Fruit fly (Drosophila melanogaster) whole organism, embryonic: ENCODE measurements around the gene CG34238.

Source experiments
- Antp ChIP-seq: fragments of 200-800 bp; sonication (Bioruptor generic); optimal IDR thresholded peaks from 3 replicates; lab custom pipeline; 2016; ENCODE audit warnings: missing biosample characterization, missing genetic modification characterization
- Asciz ChIP-seq: fragments of 200-800 bp; sonication (Bioruptor generic); optimal IDR thresholded peaks from 2 replicates; lab custom pipeline; 2017; ENCODE audit warnings: missing biosample characterization, mild to moderate bottlenecking, missing genetic modification characterization, missing genetic modification reagents
- BEAF-32 ChIP-seq: fragments of 200-800 bp; sonication (Bioruptor generic); optimal IDR thresholded peaks from 3 replicates; lab custom pipeline; 2017; ENCODE audit warnings: missing biosample characterization, missing genetic modification characterization, mild to moderate bottlenecking, moderate library complexity, missing genetic modification reagents
- C15 ChIP-seq: fragments of 200-800 bp; sonication (Bioruptor generic); IDR thresholded peaks from 3 replicates; pipeline ENCODE4 v1.3.6; 2022; ENCODE audit warnings: missing biosample characterization, missing genetic modification characterization
- CG10654 ChIP-seq: fragments of 200-800 bp; sonication (Bioruptor generic); optimal IDR thresholded peaks from 2 replicates; lab custom pipeline; 2016; ENCODE audit warnings: missing biosample characterization, missing genetic modification characterization
- CG10959 ChIP-seq: fragments of 200-800 bp; sonication (Bioruptor generic); IDR thresholded peaks from 2 replicates; pipeline ENCODE4 v1.3.6; 2022; ENCODE audit warnings: missing biosample characterization, missing genetic modification characterization
- CG10979 ChIP-seq: fragments of 200-800 bp; sonication (Bioruptor generic); optimal IDR thresholded peaks from 2 replicates; lab custom pipeline; 2018; ENCODE audit warnings: missing biosample characterization, mild to moderate bottlenecking, missing genetic modification characterization, moderate library complexity
- CG1233 ChIP-seq: fragments of 200-800 bp; sonication (Bioruptor generic); optimal IDR thresholded peaks from 4 replicates; lab custom pipeline; 2018; ENCODE audit warnings: missing biosample characterization, mild to moderate bottlenecking, missing genetic modification characterization
- CG12769 ChIP-seq: fragments of 200-800 bp; sonication (Bioruptor generic); optimal IDR thresholded peaks from 2 replicates; lab custom pipeline; 2019; ENCODE audit warnings: missing biosample characterization, mild to moderate bottlenecking, missing genetic modification characterization, moderate library complexity
- CG14860 ChIP-seq: fragments of 200-800 bp; sonication (Bioruptor generic); IDR thresholded peaks from 3 replicates; pipeline ENCODE4 v1.3.6; 2022; ENCODE audit warnings: missing biosample characterization, missing genetic modification characterization; ENCODE audit not compliant: partially characterized antibody
- CG16815 ChIP-seq: fragments of 200-800 bp; sonication (Bioruptor generic); optimal IDR thresholded peaks from 3 replicates; lab custom pipeline; 2017; ENCODE audit warnings: missing biosample characterization, mild to moderate bottlenecking, missing genetic modification characterization
- CG17802 ChIP-seq: fragments of 200-800 bp; sonication (Bioruptor generic); optimal IDR thresholded peaks from 2 replicates; lab custom pipeline; 2018; ENCODE audit warnings: missing biosample characterization, mild to moderate bottlenecking, missing genetic modification characterization, moderate library complexity
- CG18011 ChIP-seq: fragments of 200-800 bp; sonication (Bioruptor generic); optimal IDR thresholded peaks from 2 replicates; lab custom pipeline; 2017; ENCODE audit warnings: missing biosample characterization, missing genetic modification characterization, mild to moderate bottlenecking, moderate library complexity, missing genotype
- CG30431 ChIP-seq: fragments of 200-800 bp; sonication (Bioruptor generic); optimal IDR thresholded peaks from 2 replicates; lab custom pipeline; 2017; ENCODE audit warnings: missing biosample characterization, missing genetic modification characterization
- CG3726 ChIP-seq: fragments of 200-800 bp; sonication (Bioruptor generic); IDR thresholded peaks from 3 replicates; pipeline ENCODE4, ENCODE4 v1.3.6; 2022; ENCODE audit warnings: missing biosample characterization, missing genetic modification characterization
- CG4404 ChIP-seq: fragments of 200-800 bp; sonication (Bioruptor generic); IDR thresholded peaks from 2 replicates; pipeline ENCODE4 v1.3.6; 2022; ENCODE audit warnings: missing biosample characterization, missing genetic modification characterization
- CG4617 ChIP-seq: fragments of 200-800 bp; sonication (Bioruptor generic); optimal IDR thresholded peaks from 3 replicates; lab custom pipeline; 2016; ENCODE audit warnings: missing biosample characterization, missing genetic modification characterization, borderline replicate concordance
- CG4730 ChIP-seq: fragments of 200-800 bp; sonication (Bioruptor generic); IDR thresholded peaks from 2 replicates; pipeline ENCODE4 v1.3.6; 2022; ENCODE audit warnings: missing biosample characterization, missing genetic modification characterization
- CG5180 ChIP-seq: fragments of 200-800 bp; sonication (Bioruptor generic); optimal IDR thresholded peaks from 3 replicates; lab custom pipeline; 2017; ENCODE audit warnings: missing biosample characterization, missing genetic modification characterization, mild to moderate bottlenecking, moderate library complexity, missing genetic modification reagents
- CG6689 ChIP-seq: fragments of 200-800 bp; sonication (Bioruptor generic); IDR thresholded peaks from 2 replicates; pipeline ENCODE4 v1.3.6; 2022; ENCODE audit warnings: missing biosample characterization, missing genetic modification characterization
- CG7745 ChIP-seq: fragments of 200-800 bp; sonication (Bioruptor generic); optimal IDR thresholded peaks from 2 replicates; lab custom pipeline; 2018; ENCODE audit warnings: missing biosample characterization, mild to moderate bottlenecking, missing genetic modification characterization, moderate library complexity
- CG8765 ChIP-seq: fragments of 200-800 bp; sonication (Bioruptor generic); IDR thresholded peaks from 2 replicates; pipeline ENCODE4 v1.3.6; 2022; ENCODE audit warnings: missing biosample characterization, missing genetic modification characterization
- Dbx ChIP-seq: fragments of 200-800 bp; sonication (Bioruptor generic); IDR thresholded peaks from 3 replicates; pipeline ENCODE4 v1.3.6; 2022; ENCODE audit warnings: missing biosample characterization, missing genetic modification characterization
- Dfd ChIP-seq, 2 experiments: fragments of >200 bp; optimal IDR thresholded peaks; 2 replicates each; lab custom pipeline; 2017; ENCODE audit warnings: missing biosample characterization in 2 of 2, missing genetic modification characterization in 2 of 2
- Doc2 ChIP-seq: fragments of 200-800 bp; sonication (Bioruptor generic); IDR thresholded peaks from 2 replicates; pipeline ENCODE4 v1.3.6; 2022; ENCODE audit warnings: missing biosample characterization, missing genetic modification characterization
- Drgx ChIP-seq: fragments of 200-800 bp; sonication (Bioruptor generic); IDR thresholded peaks from 2 replicates; pipeline ENCODE4 v1.3.6; 2022; ENCODE audit warnings: missing biosample characterization, missing genetic modification characterization
- GATAe ChIP-seq: fragments of 200-800 bp; sonication (Bioruptor generic); conservative IDR thresholded peaks from 2 replicates; pipeline ENCODE4 v1.3.6; 2022; ENCODE audit warnings: missing biosample characterization, missing genetic modification characterization
- HLH4C ChIP-seq: fragments of 200-800 bp; sonication (Bioruptor generic); IDR thresholded peaks from 3 replicates; pipeline ENCODE4 v1.3.6; 2022; ENCODE audit warnings: missing biosample characterization, missing genetic modification characterization; ENCODE audit not compliant: partially characterized antibody
- Hmx ChIP-seq: fragments of 200-800 bp; sonication (Bioruptor generic); optimal IDR thresholded peaks from 2 replicates; lab custom pipeline; 2016; ENCODE audit warnings: missing biosample characterization, missing genetic modification characterization
- Nf-YA ChIP-seq: fragments of 200-800 bp; sonication (Bioruptor generic); IDR thresholded peaks from 2 replicates; pipeline ENCODE4 v1.3.6; 2022; ENCODE audit warnings: missing biosample characterization, missing genetic modification characterization
- Sin3A ChIP-seq: fragments of >200 bp; optimal IDR thresholded peaks from 2 replicates; lab custom pipeline; 2018
- ap ChIP-seq: fragments of 200-800 bp; sonication (Bioruptor generic); IDR thresholded peaks from 2 replicates; pipeline ENCODE4 v1.3.6; 2022; ENCODE audit warnings: missing biosample characterization, missing genetic modification characterization
- ara ChIP-seq: fragments of 200-800 bp; sonication (Bioruptor generic); IDR thresholded peaks from 2 replicates; pipeline ENCODE4 v1.3.6; 2022; ENCODE audit warnings: missing biosample characterization, missing genetic modification characterization
- ash1 ChIP-seq: fragments of 200-800 bp; sonication (Bioruptor generic); optimal IDR thresholded peaks from 2 replicates; lab custom pipeline; 2018; ENCODE audit warnings: missing biosample characterization, mild to moderate bottlenecking, missing genetic modification characterization
- cas ChIP-seq: fragments of 200-800 bp; sonication (Bioruptor generic); IDR thresholded peaks from 2 replicates; pipeline ENCODE4 v1.3.6; 2022; ENCODE audit warnings: missing biosample characterization, missing genetic modification characterization
- cg ChIP-seq: fragments of 200-800 bp; sonication (Bioruptor generic); optimal IDR thresholded peaks from 3 replicates; lab custom pipeline; 2019; ENCODE audit warnings: missing biosample characterization, mild to moderate bottlenecking, missing genetic modification characterization, moderate library complexity
- chm ChIP-seq: fragments of 200-800 bp; sonication (Bioruptor generic); IDR thresholded peaks from 2 replicates; pipeline ENCODE4 v1.3.6; 2022; ENCODE audit warnings: missing biosample characterization, missing genetic modification characterization
- dan ChIP-seq: fragments of 200-800 bp; sonication (Bioruptor generic); IDR thresholded peaks from 2 replicates; pipeline ENCODE4 v1.3.6; 2022; ENCODE audit warnings: missing biosample characterization, missing genetic modification characterization
- emc ChIP-seq: fragments of 200-800 bp; sonication (Bioruptor generic); optimal IDR thresholded peaks from 2 replicates; lab custom pipeline; 2016; ENCODE audit warnings: missing biosample characterization, missing genetic modification characterization
- esg ChIP-seq: fragments of 200-800 bp; sonication (Bioruptor generic); conservative IDR thresholded peaks from 2 replicates; pipeline ENCODE4 v1.3.6; 2022; ENCODE audit warnings: missing biosample characterization, missing genetic modification characterization
- fd96Cb ChIP-seq: fragments of 200-800 bp; sonication (Bioruptor generic); optimal IDR thresholded peaks from 2 replicates; lab custom pipeline; 2018; ENCODE audit warnings: missing biosample characterization, mild to moderate bottlenecking, missing genetic modification characterization, moderate library complexity
- gcm2 ChIP-seq: fragments of 200-800 bp; sonication (Bioruptor generic); optimal IDR thresholded peaks from 2 replicates; lab custom pipeline; 2016; ENCODE audit warnings: missing biosample characterization, missing genetic modification characterization
- gfzf ChIP-seq: fragments of 200-800 bp; sonication (Bioruptor generic); optimal IDR thresholded peaks from 2 replicates; lab custom pipeline; 2016; ENCODE audit warnings: missing biosample characterization, mild to moderate bottlenecking, missing genetic modification characterization, moderate library complexity
- h ChIP-seq: fragments of >200 bp; optimal IDR thresholded peaks from 2 replicates; lab custom pipeline; 2017
- jigr1 ChIP-seq: fragments of 200-800 bp; sonication (Bioruptor generic); IDR thresholded peaks from 3 replicates; pipeline ENCODE4 v1.3.6; 2022; ENCODE audit warnings: missing biosample characterization, missing genetic modification characterization
- klu ChIP-seq: fragments of 200-800 bp; sonication (Bioruptor generic); IDR thresholded peaks from 2 replicates; pipeline ENCODE4 v1.3.6; 2022; ENCODE audit warnings: missing biosample characterization, missing genetic modification characterization
- onecut ChIP-seq: fragments of 200-800 bp; sonication (Bioruptor generic); IDR thresholded peaks from 2 replicates; pipeline ENCODE4 v1.3.6; 2022; ENCODE audit warnings: missing biosample characterization, missing genetic modification characterization
- sr ChIP-seq: fragments of 200-800 bp; sonication (Bioruptor generic); IDR thresholded peaks from 3 replicates; pipeline ENCODE4 v1.3.6; 2022; ENCODE audit warnings: missing biosample characterization, missing genetic modification characterization
- unpg ChIP-seq: fragments of 200-800 bp; sonication (Bioruptor generic); optimal IDR thresholded peaks from 3 replicates; lab custom pipeline; 2018; ENCODE audit warnings: missing biosample characterization, mild to moderate bottlenecking, missing genetic modification characterization, moderate library complexity
- vnd ChIP-seq: fragments of 200-800 bp; sonication (Bioruptor generic); IDR thresholded peaks from 3 replicates; pipeline ENCODE4 v1.3.6; 2022; ENCODE audit warnings: missing biosample characterization, missing genetic modification characterization; ENCODE audit not compliant: partially characterized antibody

The CG34238 gene

dm6 chr3L:10656451-10657198, 30.3 kb downstream of the CG34238 start (continued):
- TF ChIP-seq C15 (GFP tag; lab: Robert Waterston, UW) (0 out of 3 replicates have a peak, but pooled peaks have one; percentile 34), BEAF-32 (no peak), Drgx (GFP tag; lab: Robert Waterston, UW) (no peak; the same call in 1 of the 2 replicates), Dfd (GFP tag; optimal IDR thresholded peaks at IDR 0.05; lab: Kevin White, UChicago) (no peak), Dbx (GFP tag; lab: Robert Waterston, UW) (peak; percentile 51; the same call in 1 of the 3 replicates), Doc2 (no peak), CG1233 (GFP tag; lab: Kevin White, UChicago) (peak; percentile 83), emc (peak; percentile 2), CG10654 (GFP tag; lab: Kevin White, UChicago) (peak; percentile 54), gcm2 (no peak), jigr1 (GFP tag; lab: Robert Waterston, UW) (no peak), fd96Cb (tag; lab: Kevin White, UChicago) (peak; percentile 39), GATAe (GFP tag; lab: Robert Waterston, UW) (no peak), CG10959 (GFP tag; lab: Robert Waterston, UW) (no peak), Nf-YA (GFP tag; lab: Robert Waterston, UW) (no peak), CG4730 (GFP tag; lab: Robert Waterston, UW) (no peak), onecut (GFP tag; lab: Robert Waterston, UW) (peak; percentile 67), cas (GFP tag; lab: Robert Waterston, UW) (no peak), CG18011 (GFP tag; lab: Kevin White, UChicago) (peak; percentile 17), h (lab: Kevin White, UChicago) (no peak), CG5180 (GFP tag; lab: Kevin White, UChicago) (peak; percentile 58), CG10979 (peak; percentile 5), Sin3A (lab: Kevin White, UChicago) (no peak), CG8765 (no peak), chm (GFP tag; lab: Robert Waterston, UW) (peak; percentile 23; the same call in 1 of the 2 replicates), Asciz (GFP tag; lab: Kevin White, UChicago) (peak; percentile 91), klu (GFP tag; lab: Robert Waterston, UW) (no peak), sr (peak; percentile 25; the same call in 2 of the 3 replicates), dan (GFP tag; lab: Robert Waterston, UW) (no peak), CG14860 (GFP tag; lab: Robert Waterston, UW) (no peak), cg (no peak), ara (no peak; the same call in 1 of the 2 replicates), CG4404 (GFP tag; lab: Robert Waterston, UW) (no peak), CG30431 (GFP tag; lab: Kevin White, UChicago) (no peak), esg (GFP tag; lab: Robert Waterston, UW) (no peak), Hmx (GFP tag; lab: Kevin White, UChicago) (no peak), CG4617 (GFP tag; lab: Kevin White, UChicago) (peak; percentile 21), unpg (GFP tag; lab: Kevin White, UChicago) (peak; percentile 69), CG6689 (GFP tag; lab: Robert Waterston, UW) (no peak), gfzf (GFP tag; lab: Kevin White, UChicago) (no peak), ap (GFP tag; lab: Robert Waterston, UW) (peak; percentile 30; the same call in 1 of the 2 replicates), vnd (no peak), Antp (GFP tag; lab: Kevin White, UChicago) (peak; percentile 51), CG12769 (tag; lab: Kevin White, UChicago) (peak; percentile 70), CG3726 (GFP tag; lab: Robert Waterston, UW) (no peak), CG17802 (no peak), CG16815 (no peak), HLH4C (GFP tag; lab: Robert Waterston, UW) (no peak), ash1 (GFP tag; lab: Kevin White, UChicago) (peak; percentile 38), CG7745 (tag; lab: Kevin White, UChicago) (no peak)
